Fruit fly (Drosophila melanogaster) whole organism, larva: ENCODE data around the gene CG3588.

Source experiments
- noc ChIP-seq: fragments of 200-800 bp; sonication (Bioruptor generic); optimal IDR thresholded peaks from 3 replicates; lab custom pipeline; 2019; ENCODE audit warnings: missing biosample characterization, mild to moderate bottlenecking, missing genetic modification characterization, moderate library complexity

Gene CG3588

DNA sequence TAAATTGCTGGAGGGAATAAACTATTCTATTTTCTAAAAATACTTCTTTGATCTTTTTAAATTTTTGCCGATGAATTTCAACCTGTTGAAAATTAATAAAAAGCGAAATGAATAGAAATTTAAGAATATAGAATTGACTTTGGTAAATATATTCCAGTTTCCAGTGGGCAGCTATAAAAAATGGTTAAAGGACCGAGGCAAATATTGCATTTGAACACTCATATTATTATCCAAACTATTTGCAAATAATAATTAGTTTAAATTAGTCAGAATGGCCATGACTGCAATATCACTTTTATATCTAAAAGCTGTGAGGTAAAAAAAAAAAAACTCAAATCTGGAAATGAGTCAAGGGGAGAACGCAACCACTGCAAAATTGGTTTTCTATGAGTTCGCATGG is 15.3 kb downstream of the CG3588 start, which contains the start of gene CG3592:
Gene CG3592, plus strand, starts transcription at position 301 of the 400 bp plus-strand sequence.
- no peak for TF ChIP-seq noc (tag; lab: Kevin White, UChicago)

DNA sequence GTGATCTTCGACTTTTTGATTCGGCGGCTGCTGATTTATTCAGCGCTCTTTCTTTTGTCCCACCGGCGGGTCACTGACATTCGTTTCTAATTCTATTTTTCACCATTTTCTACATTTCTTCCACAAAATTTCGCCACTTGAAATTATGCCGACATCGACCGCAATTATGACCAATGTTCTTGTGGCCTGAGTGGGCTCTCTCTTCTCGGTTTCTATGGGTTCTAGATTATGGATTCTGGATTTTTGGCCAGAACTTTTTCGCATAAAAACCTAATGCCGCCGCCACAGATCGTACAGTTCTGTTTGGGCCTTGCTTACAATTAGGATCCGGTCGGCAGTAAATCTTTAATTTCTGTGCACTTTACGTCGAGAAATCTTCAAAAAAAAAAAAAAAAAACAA is 17.2 kb downstream of the CG3588 start, which contains the start of gene CG3598:
Gene CG3598, plus strand, starts transcription at position 301 of the 400 bp plus-strand sequence.
- TF ChIP-seq noc (tag; lab: Kevin White, UChicago), result no peak

DNA sequence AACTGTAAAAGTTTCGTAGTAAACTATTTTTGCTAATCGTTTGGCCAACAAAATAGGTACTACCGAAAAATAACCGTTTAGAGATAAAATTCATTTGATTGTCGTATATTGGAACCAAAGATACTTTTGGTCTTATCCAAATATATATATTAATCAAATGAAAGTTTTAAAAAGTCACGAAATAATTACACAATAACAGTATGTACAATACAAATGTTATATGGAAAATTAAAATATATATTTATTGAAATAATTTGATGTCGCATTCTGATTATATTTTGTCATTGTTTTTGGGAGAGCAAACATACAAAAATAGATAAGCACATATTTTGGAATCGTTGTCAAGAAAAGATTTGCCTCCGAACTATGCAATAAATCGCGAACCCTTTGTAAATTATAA is 19.0 kb downstream of the CG3588 start, which contains the start of gene CG14420:
Gene CG14420, plus strand, starts transcription at position 301 of the 400 bp plus-strand sequence.
- TF ChIP-seq noc (tag; lab: Kevin White, UChicago), result no peak

DNA sequence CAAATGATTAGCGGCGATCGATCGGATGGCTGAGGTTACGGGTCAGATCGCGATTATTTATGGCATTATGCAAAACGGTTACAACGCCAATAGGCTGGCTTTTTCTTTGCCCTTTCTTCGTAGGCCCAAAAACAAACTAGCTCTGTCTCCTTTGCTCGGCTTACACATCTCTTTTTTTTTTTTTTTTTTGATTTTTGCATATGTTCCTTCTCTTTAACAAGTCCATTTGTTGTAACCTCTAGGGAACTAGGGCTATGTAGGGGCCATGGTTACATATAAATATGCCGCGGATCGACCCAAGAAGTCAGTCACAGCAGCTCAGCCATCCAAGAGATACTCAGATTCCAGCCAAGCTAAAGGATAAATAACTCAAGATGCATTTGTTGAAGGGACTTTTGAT is 21.5 kb downstream of the CG3588 start, which contains the start of gene CG14421:
Gene CG14421, plus strand, starts transcription at position 301 of the 400 bp plus-strand sequence.
- TF ChIP-seq noc (tag; lab: Kevin White, UChicago), result no peak

DNA sequence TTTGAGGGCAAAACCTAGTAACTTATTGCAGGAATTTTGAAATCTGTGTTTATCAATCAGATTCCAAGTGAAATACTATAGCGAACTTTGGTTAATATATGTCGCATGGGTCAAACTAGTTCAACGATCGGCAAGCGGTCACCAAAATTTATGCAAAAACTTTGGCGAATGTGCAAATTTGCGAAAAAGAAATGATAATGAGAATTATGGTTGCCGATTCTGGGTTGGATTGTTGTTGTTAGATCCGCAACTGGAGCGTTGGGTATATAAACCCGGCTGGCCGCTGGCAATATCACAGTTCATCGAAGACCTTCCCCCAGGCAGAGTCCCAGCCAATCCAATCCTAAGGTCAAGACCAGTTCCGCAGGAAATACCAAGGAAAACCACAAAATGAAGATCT is 23.5 kb downstream of the CG3588 start, which contains the start of gene CG14422:
Gene CG14422, plus strand, starts transcription at position 301 of the 400 bp plus-strand sequence.
- TF ChIP-seq noc (tag; lab: Kevin White, UChicago), result no peak

DNA sequence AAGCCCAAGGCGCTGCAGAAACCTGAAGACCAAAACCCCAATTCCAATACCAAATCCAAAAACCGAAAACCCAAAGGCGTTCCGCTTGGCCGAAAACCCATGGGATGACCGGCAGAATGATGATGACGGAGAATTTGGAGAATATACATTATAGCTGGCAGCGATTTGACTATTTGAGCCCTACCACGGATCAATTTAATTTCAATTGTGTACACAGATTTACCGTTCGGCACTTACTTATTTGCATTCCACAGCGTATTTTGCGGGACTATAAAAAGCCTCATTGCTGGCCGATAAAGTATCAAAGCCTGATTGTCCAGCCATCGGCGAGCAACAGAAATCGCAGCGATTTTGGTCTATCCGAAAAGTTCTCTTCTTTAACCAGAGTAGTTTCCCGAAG is 25.5 kb downstream of the CG3588 start, which contains the start of gene CG14423:
Gene CG14423, plus strand, starts transcription at position 301 of the 400 bp plus-strand sequence.
- no peak for TF ChIP-seq noc (tag; lab: Kevin White, UChicago)

DNA sequence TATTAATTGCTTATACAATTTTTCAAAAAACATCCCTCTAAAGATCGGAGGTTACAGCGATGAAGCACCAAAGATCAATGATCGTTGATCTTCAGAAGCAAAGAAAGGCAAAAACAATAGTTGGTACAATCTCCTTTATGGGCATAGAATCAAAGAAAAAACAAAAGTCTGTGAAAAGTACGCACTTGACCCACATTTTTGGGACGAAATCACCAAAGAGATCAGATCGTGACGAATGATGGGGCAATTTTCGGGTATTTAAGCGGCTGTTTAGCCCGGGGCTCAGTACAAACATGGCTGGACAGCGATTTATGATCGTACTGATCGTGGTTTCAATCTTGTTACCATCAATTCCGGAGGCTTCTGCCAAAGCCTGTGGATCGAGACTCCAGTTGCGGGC is 27.2 kb downstream of the CG3588 start, which contains the start of gene CG17959:
Gene CG17959, plus strand, starts transcription at position 301 of the 400 bp plus-strand sequence.
- no peak for TF ChIP-seq noc (tag; lab: Kevin White, UChicago)

DNA sequence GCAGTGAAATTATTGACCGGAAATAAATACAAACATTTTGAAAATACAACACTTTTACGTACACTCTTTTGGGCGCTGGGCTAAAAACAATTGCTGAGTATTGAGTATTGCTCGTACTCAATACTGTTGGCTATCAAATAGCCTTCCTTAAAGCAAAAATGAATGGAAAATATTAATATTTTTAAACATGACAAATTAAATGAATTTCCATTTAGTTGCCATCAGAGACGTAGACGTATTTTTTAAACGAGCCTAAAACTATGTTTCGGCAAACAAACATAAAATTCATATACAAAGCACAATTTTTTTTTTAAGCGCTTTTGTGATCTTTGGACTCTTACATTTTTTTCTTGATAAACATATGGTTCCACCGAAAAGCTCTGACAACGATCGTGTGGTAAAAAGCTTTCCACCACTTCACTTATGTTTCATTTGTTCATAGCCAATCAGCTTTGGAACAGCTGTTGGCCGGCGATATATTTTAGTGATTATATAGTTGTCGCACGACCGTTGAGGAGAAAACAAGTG is 28.0 kb downstream of the CG3588 start, which contains the start of gene CG3603:
Gene CG3603, plus strand, starts transcription at position 490 of the 528 bp plus-strand sequence.
- no peak for TF ChIP-seq noc (tag; lab: Kevin White, UChicago)

DNA sequence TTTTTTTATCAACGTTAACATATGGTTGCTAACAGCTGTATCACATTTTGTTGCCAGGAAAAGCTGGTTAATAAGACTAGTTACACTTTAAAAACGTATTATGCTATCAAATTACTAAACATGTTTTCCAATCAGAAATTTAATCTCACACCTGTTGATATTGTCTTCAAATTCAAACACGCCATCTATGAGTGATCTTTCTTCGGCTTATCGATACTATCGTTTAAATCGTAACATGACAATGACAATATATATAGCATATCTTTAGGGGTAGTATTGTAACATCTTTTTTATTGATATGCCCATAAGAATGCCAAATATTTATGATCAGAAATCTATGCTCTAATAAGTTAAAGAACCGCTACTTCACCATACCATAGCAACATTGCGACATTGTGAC is 29.5 kb downstream of the CG3588 start:
- no peak for TF ChIP-seq noc (tag; lab: Kevin White, UChicago)

DNA sequence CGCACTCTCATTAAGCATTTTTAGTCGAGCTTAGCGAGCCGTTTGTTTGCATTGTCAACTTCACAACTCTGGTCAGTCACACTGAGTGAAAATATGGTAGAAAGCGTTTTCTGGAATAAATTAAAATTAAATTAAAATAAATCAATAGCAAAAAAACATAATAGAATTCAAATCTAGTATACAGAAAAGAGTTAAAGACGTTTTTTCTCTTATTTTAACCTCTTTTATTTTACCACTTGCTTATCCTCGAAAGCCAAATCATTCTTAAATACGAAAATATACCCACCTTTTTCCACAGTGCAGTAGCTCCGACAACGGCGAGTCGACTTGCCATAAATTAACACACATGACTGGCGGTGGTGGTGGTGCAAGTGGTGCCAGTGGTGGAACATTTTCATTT is 32.1 kb downstream of the CG3588 start:
- TF ChIP-seq noc (tag; lab: Kevin White, UChicago), result no peak

DNA sequence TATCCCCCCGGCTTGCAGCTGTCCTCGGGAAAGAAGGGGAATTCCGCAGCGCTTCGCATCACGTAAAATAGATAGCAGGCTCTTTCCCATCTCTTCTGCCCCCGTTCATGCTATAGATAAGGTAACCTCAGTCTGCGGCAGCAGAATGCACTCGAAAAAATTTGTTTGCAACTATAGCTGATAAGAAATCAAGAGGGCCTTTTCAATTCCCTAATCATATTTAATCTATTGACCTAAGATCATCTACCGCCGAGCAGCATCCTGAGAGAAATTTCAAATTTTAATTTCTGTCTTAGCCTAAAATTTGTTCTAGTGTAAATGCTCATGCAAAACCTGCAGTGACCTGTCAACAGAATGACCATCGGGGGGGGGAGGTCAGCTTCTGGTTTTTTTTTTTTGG is 37.1 kb downstream of the CG3588 start:
- no peak for TF ChIP-seq noc (tag; lab: Kevin White, UChicago)

DNA sequence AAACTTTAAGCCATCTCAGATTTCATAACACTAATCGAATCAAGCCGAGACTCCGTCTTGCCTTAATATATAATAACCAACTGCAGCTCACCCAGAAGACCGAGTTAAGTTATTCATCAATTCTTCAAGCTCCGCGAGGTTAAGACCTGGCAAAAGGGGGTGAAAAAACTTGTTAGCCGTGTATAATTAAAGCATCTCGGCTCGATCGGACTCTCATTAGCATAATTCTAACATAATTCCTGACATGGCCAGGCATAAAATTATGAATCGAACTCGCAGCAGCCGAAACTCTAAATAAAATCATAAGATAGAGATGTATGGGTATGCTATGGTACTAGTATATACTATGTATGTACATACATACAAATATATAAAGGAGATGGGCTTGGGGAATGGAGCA is 43.6 kb downstream of the CG3588 start:
- no peak for TF ChIP-seq noc (tag; lab: Kevin White, UChicago)

DNA sequence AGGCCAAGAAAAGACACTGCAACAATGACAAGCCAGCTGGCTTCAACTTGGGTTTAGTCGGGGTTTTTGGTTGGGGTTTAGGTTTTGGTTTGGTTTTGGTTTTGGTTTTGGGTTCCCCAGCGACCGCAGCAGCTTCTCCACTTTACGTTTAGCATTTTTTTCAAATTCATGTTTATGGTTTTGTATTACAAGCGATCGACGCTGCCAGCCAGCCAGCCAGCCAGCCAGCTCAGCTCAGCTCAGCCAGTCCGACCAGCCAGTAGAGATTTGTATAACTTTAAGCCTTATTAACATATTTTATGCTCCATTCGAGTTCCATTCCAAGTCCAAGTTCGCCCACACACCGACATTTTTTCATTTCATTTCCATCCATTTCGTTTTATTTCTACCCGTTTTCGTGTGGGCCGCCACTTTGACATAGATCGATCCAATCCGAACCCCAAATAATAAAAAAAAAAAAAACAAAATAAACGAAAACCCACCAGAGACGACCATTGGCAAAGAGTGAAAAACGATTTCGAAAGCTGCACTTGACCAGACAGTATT is 44.3 kb downstream of the CG3588 start:
- no peak for TF ChIP-seq noc (tag; lab: Kevin White, UChicago)

DNA sequence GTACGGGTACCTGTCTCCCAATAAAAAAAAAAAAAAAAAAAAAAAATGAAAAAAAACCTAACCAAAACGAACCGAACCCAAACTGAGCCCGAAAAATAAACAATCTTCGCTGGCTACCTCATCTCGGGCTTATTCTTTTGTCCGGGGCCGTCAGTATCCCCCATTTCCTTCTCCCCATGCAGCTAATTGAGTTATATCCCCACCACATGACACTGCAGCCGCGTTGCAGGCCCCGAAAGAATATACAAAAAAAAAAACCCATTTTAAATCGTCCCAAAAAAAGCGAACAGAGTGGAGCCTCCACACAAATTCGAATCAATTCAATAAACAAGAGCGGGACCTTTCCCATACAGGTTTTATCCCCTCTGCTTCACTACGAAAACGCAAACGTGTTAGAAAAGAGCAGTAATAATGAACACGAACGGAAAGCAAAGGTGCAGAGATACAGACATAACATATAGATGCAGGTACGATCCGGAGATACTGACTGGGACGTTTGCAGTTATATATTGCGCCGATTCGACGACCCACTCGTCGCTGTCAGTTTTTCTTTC is 45.2 kb downstream of the CG3588 start:
- TF ChIP-seq noc (tag; lab: Kevin White, UChicago), result no peak

DNA sequence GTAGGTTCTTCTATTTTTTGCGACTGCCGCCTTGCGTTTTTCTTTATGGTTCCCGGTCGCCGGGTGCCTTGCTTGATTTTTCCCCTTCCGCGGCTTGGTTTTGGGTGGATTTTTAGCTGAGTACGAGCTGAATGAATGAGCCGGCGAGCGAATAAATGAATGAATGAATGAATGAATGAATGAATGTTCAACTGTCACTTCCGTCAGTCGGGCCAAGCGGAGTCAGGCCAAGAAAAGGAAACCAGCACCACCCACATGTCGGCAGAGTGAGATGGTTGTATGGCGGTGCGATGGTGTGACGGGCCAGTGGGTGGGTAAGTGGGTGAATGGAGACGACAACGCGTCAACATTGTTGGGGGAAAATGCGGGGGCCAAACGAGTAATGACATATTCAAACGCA is 49.5 kb downstream of the CG3588 start:
- TF ChIP-seq noc (tag; lab: Kevin White, UChicago), result no peak

DNA sequence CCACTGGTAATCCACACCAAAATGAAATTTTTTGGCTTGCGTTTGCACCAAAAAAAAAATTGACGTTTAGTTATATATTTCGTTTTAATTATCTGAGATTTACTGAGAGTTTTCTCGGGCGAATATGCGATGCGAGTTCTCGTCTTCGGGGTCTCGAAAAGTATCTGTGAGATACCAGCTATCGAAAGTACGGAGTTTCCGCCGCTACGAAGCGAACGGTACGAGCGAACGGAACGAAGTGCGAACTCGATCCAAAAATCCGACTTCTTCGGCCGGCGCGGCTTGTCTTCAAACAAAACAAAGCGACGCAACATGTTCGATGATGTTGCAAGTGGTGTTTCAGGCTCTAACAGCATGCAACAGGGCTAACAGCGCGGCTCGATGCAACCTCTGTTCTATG is 54.0 kb downstream of the CG3588 start, which contains the start of gene rst:
Gene rst, minus strand, starts transcription at position 242 of the 400 bp plus-strand sequence.
- no peak for TF ChIP-seq noc (tag; lab: Kevin White, UChicago)
